Fruit fly (Drosophila melanogaster): Measurements from ENCODE around the gene CG3078.

dm6 chrX:2300293-2301068 is 40.8 kb upstream of the CG3078 start:
- TF ChIP-seq h (optimal IDR thresholded peaks at IDR 0.05) = no peak
- no peak for TF ChIP-seq Myc (optimal IDR thresholded peaks at IDR 0.05)
- no peak for TF ChIP-seq psq (optimal IDR thresholded peaks at IDR 0.05)
- TF ChIP-seq ttk (optimal IDR thresholded peaks at IDR 0.05) = no peak
- no peak for TF ChIP-seq Sin3A (optimal IDR thresholded peaks at IDR 0.05)
